Fruit fly (Drosophila melanogaster) whole organism, prepupa: ENCODE measurements around the gene bol.

Source experiments
- Blimp-1 ChIP-seq: fragments of 200-800 bp; sonication (Bioruptor generic); optimal IDR thresholded peaks from 3 replicates; lab custom pipeline; 2017; ENCODE audit warnings: missing biosample characterization, missing genetic modification characterization, mild to moderate bottlenecking, moderate library complexity, missing genetic modification reagents
- CG10631 ChIP-seq: fragments of 200-800 bp; sonication (Bioruptor generic); optimal IDR thresholded peaks from 2 replicates; lab custom pipeline; 2016; ENCODE audit warnings: missing biosample characterization, missing genetic modification characterization
- CG11294 ChIP-seq: fragments of 200-800 bp; sonication (Bioruptor generic); IDR thresholded peaks from 2 replicates; pipeline ENCODE4 v1.3.6; 2022; ENCODE audit warnings: missing biosample characterization, missing genetic modification characterization
- CG11762 ChIP-seq: fragments of 200-800 bp; sonication (Bioruptor generic); optimal IDR thresholded peaks from 3 replicates; lab custom pipeline; 2016; ENCODE audit warnings: missing biosample characterization, missing genetic modification characterization; ENCODE audit not compliant: insufficient read depth
- CG11902 ChIP-seq: fragments of 200-800 bp; sonication (Bioruptor generic); optimal IDR thresholded peaks from 3 replicates; lab custom pipeline; 2016; ENCODE audit warnings: missing biosample characterization, missing genetic modification characterization
- CG15336 ChIP-seq: fragments of 200-800 bp; sonication (Bioruptor generic); IDR thresholded peaks from 2 replicates; pipeline ENCODE4 v1.3.6; 2022; ENCODE audit warnings: missing biosample characterization, missing genetic modification characterization
- CG1621 ChIP-seq: fragments of 200-800 bp; sonication (Bioruptor generic); optimal IDR thresholded peaks from 3 replicates; lab custom pipeline; 2018; ENCODE audit warnings: missing biosample characterization, mild to moderate bottlenecking, missing genetic modification characterization
- CG16779 ChIP-seq: fragments of 200-800 bp; sonication (Bioruptor generic); optimal IDR thresholded peaks from 3 replicates; lab custom pipeline; 2017; ENCODE audit warnings: missing biosample characterization, mild to moderate bottlenecking, missing genetic modification characterization
- CG31627 ChIP-seq: fragments of 200-800 bp; sonication (Bioruptor generic); optimal IDR thresholded peaks from 3 replicates; lab custom pipeline; 2016; ENCODE audit warnings: missing biosample characterization, missing genetic modification characterization
- CG32006 ChIP-seq: fragments of 200-800 bp; sonication (Bioruptor generic); optimal IDR thresholded peaks from 3 replicates; lab custom pipeline; 2017; ENCODE audit warnings: missing biosample characterization, mild to moderate bottlenecking, missing genetic modification characterization
- CG34406 ChIP-seq: fragments of 200-800 bp; sonication (Bioruptor generic); optimal IDR thresholded peaks from 3 replicates; lab custom pipeline; 2016; ENCODE audit warnings: missing biosample characterization, missing genetic modification characterization
- CG3919 ChIP-seq: fragments of 200-800 bp; sonication (Bioruptor generic); optimal IDR thresholded peaks from 3 replicates; lab custom pipeline; 2016; ENCODE audit warnings: missing biosample characterization, missing genetic modification characterization
- CG4318 ChIP-seq: fragments of 200-800 bp; sonication (Bioruptor generic); optimal IDR thresholded peaks from 3 replicates; lab custom pipeline; 2017; ENCODE audit warnings: missing biosample characterization, mild to moderate bottlenecking, missing genetic modification characterization
- CG6276 ChIP-seq: fragments of 200-800 bp; sonication (Bioruptor generic); optimal IDR thresholded peaks from 2 replicates; lab custom pipeline; 2017; ENCODE audit warnings: missing biosample characterization, mild to moderate bottlenecking, missing genetic modification characterization
- CG7368 ChIP-seq: fragments of 200-800 bp; sonication (Bioruptor generic); optimal IDR thresholded peaks from 3 replicates; lab custom pipeline; 2016; ENCODE audit warnings: missing biosample characterization, missing genetic modification characterization
- CG8119 ChIP-seq: fragments of 200-800 bp; sonication (Bioruptor generic); IDR thresholded peaks from 3 replicates; pipeline ENCODE4 v1.3.6; 2022; ENCODE audit warnings: missing biosample characterization, missing genetic modification characterization
- CG8319 ChIP-seq: fragments of 200-800 bp; sonication (Bioruptor generic); optimal IDR thresholded peaks from 3 replicates; lab custom pipeline; 2016; ENCODE audit warnings: missing biosample characterization, missing genetic modification characterization
- Eip75B ChIP-seq: fragments of 200-800 bp; sonication (Bioruptor generic); optimal IDR thresholded peaks from 3 replicates; lab custom pipeline; 2016; ENCODE audit warnings: missing biosample characterization, missing genetic modification characterization
- Eip78C ChIP-seq: fragments of 200-800 bp; sonication (Bioruptor generic); peaks from one replicate; lab custom pipeline; 2016; ENCODE audit warnings: missing biosample characterization, missing genetic modification characterization
- Ets96B ChIP-seq: fragments of 200-800 bp; optimal IDR thresholded peaks from 2 replicates; lab custom pipeline; 2019; ENCODE audit warnings: missing biosample characterization, mild to moderate bottlenecking, missing genetic modification characterization, moderate library complexity
- Hr38 ChIP-seq: sonication (Bioruptor generic); optimal IDR thresholded peaks from 2 replicates; lab custom pipeline; 2016; ENCODE audit warnings: missing biosample characterization, missing genetic modification characterization
- Hr4 ChIP-seq: fragments of 200-800 bp; sonication (Bioruptor generic); optimal IDR thresholded peaks from 3 replicates; lab custom pipeline; 2016; ENCODE audit warnings: missing biosample characterization, missing genetic modification characterization
- OdsH ChIP-seq: fragments of 200-800 bp; sonication (Bioruptor generic); optimal IDR thresholded peaks from 3 replicates; lab custom pipeline; 2016; ENCODE audit warnings: missing biosample characterization, missing genetic modification characterization
- Sox14 ChIP-seq: fragments of 200-800 bp; sonication (Bioruptor generic); optimal IDR thresholded peaks from 3 replicates; lab custom pipeline; 2016; ENCODE audit warnings: missing biosample characterization, missing genetic modification characterization
- Sox15 ChIP-seq: fragments of 200-800 bp; sonication (Bioruptor generic); optimal IDR thresholded peaks from 3 replicates; lab custom pipeline; 2016; ENCODE audit warnings: missing biosample characterization, missing genetic modification characterization
- achi ChIP-seq: fragments of 200-800 bp; sonication (Bioruptor generic); optimal IDR thresholded peaks from 3 replicates; lab custom pipeline; 2016; ENCODE audit warnings: missing biosample characterization, missing genetic modification characterization
- acj6 ChIP-seq: fragments of 200-800 bp; sonication (Bioruptor generic); optimal IDR thresholded peaks from 3 replicates; lab custom pipeline; 2016; ENCODE audit warnings: missing biosample characterization, missing genetic modification characterization
- dac ChIP-seq: fragments of 200-800 bp; sonication (Bioruptor generic); optimal IDR thresholded peaks from 2 replicates; lab custom pipeline; 2017; ENCODE audit warnings: missing biosample characterization, mild to moderate bottlenecking, missing genetic modification characterization
- dsx ChIP-seq: fragments of 200-800 bp; optimal IDR thresholded peaks from 3 replicates; lab custom pipeline; 2019; ENCODE audit warnings: missing biosample characterization, mild to moderate bottlenecking, missing genetic modification characterization, moderate library complexity; ENCODE audit not compliant: poor library complexity, severe bottlenecking
- eg ChIP-seq: fragments of 200-800 bp; sonication (Bioruptor generic); IDR thresholded peaks from 3 replicates; pipeline ENCODE4 v1.3.6; 2022; ENCODE audit warnings: missing biosample characterization, missing genetic modification characterization
- fd59A ChIP-seq: fragments of 200-800 bp; sonication (Bioruptor generic); optimal IDR thresholded peaks from 2 replicates; lab custom pipeline; 2017; ENCODE audit warnings: missing biosample characterization, mild to moderate bottlenecking, missing genetic modification characterization, missing genetic modification reagents
- net ChIP-seq: fragments of 200-800 bp; sonication (Bioruptor generic); optimal IDR thresholded peaks from 3 replicates; lab custom pipeline; 2016; ENCODE audit warnings: missing biosample characterization, missing genetic modification characterization
- pdm3 ChIP-seq: fragments of 200-800 bp; sonication (Bioruptor generic); optimal IDR thresholded peaks from 3 replicates; lab custom pipeline; 2016; ENCODE audit warnings: missing biosample characterization, missing genetic modification characterization
- salr ChIP-seq, 2 experiments: fragments of 200-800 bp; sonication (Bioruptor generic); optimal IDR thresholded peaks; 3 replicates each; lab custom pipeline; 2016 to 2018; ENCODE audit warnings: missing biosample characterization in 2 of 2, missing genetic modification characterization in 2 of 2, mild to moderate bottlenecking in 1 of 2
- svp ChIP-seq: fragments of 200-800 bp; sonication (Bioruptor generic); peaks from one replicate; lab custom pipeline; 2016; ENCODE audit warnings: missing biosample characterization, missing genetic modification characterization
- topi ChIP-seq: fragments of 200-800 bp; sonication (Bioruptor generic); optimal IDR thresholded peaks from 3 replicates; lab custom pipeline; 2016; ENCODE audit warnings: missing biosample characterization, missing genetic modification characterization

The bol gene

DNA sequence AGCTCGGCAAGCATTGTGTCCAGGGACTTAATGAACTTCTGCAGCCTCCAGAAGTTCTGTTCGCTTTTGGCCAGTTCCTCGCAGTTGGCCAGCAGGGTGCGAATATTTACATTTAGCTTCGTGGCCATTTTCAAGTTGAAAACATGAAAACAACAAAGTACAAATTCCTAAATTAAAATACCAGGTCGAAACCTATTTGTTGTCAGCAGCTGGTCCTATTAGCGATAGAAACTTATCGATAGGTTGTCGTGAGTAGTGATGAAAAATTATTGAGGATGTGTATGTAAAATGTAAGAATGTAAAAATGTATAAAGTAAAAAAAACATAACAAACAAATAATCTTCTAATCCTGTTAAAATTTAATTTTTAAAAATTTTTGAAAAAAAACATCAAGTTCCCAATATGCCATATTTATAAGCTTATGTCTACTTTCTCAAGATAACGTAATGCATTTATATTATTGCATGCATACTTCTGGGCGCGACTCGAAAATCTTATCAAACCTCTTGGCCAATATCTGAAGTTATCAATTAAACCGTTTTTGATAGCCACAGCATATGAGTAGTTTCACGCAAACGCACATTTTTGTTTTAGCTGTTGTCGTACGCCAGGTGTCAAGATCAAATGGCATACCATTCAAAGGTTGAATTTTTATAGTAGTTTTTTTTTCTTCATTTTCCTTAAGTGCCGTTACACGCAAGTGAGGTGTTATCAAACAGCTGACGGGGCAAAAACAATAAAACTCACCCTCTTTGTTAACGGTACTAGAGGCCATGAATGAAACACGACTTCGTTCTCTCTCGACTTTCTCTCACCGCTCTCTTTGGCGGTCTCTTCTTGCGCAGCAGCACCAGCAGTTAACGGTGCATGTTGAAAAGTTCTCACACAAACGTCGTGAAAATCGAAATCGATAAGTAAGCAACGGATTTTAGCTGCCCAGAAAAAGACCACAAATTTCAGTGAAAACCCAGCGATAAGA is 3.1 kb upstream of the bol start, which contains the start of the genes Use1 and nwk:
Gene Use1, minus strand, starts transcription at position 206 of the 979 bp plus-strand sequence.
Gene nwk, plus strand, starts transcription at position 885 of the 979 bp plus-strand sequence.
- TF ChIP-seq topi (GFP tag; lab: Kevin White, UChicago) (no peak), svp (peak; percentile 32), Eip78C (peak; percentile 31), Sox14 (GFP tag; lab: Kevin White, UChicago) (peak; percentile 26)

DNA sequence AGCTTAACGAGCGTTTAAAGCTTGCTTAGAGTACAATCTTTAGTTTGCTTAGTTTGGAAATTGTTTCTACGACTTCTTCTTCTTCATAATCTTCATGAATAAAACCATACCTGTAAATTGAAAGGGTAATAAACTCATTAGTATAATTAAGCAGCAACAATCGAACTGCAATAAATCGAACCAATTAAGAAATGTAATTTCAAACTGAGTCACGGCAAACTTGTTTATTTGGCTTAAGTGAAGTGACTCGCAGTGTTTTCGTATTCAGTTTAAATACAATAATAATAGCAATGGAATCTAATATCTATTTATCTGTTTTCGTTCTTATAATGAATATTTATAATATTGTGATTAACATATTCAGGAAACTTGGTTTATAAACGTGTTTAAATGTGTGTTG is 1.6 kb upstream of the bol start:
- no peak for TF ChIP-seq CG6276 (GFP tag; lab: Kevin White, UChicago)
- TF ChIP-seq CG11902 (GFP tag; lab: Kevin White, UChicago): no peak
- no peak for TF ChIP-seq CG1621
- TF ChIP-seq CG4318 (GFP tag; lab: Kevin White, UChicago): no peak
- TF ChIP-seq pdm3: no peak
- TF ChIP-seq CG11762 (GFP tag; lab: Kevin White, UChicago): no peak
- no peak for TF ChIP-seq Ets96B (tag; lab: Kevin White, UChicago)
- TF ChIP-seq CG11294: no peak
- TF ChIP-seq eg: no peak
- TF ChIP-seq Hr38 (GFP tag; lab: Kevin White, UChicago): no peak

DNA sequence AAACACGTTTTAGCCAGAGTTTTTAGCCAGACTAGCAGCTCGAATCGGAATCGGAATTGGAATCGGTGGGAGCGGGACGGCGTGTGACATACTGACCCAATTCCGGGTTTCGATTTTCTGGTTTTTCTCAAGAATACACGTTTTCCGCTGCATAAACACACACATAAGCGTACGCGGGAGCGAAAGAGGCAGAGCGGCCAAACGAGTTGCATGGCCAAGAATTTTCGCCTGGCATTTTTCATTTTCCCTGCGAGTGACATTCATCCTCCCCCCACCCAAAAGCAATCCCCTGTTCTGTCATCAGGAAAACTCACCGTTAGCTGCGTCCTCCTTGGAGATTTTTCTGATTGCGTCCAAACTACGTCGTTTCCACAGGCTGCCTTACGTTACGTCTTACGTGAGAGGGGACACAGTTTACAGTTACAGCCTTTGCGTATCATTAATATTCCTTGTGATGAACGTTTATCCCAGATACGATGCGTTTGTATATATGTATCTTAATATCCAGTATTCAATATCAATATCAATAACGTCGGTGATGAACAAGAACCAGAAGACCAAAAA is 4.5 kb downstream of the bol start:
- TF ChIP-seq CG10631 (GFP tag; lab: Kevin White, UChicago): no peak
- no peak for TF ChIP-seq Blimp-1
- TF ChIP-seq Sox14 (GFP tag; lab: Kevin White, UChicago): no peak
- no peak for TF ChIP-seq CG11762 (GFP tag; lab: Kevin White, UChicago)
- no peak for TF ChIP-seq CG7368 (GFP tag; lab: Kevin White, UChicago)
- TF ChIP-seq CG11294: no peak
- no peak for TF ChIP-seq achi
- no peak for TF ChIP-seq Eip75B (GFP tag; lab: Kevin White, UChicago)
- no peak for TF ChIP-seq CG32006
- no peak for TF ChIP-seq CG8319 (GFP tag; lab: Kevin White, UChicago)
- peak; percentile 8 for TF ChIP-seq Eip78C
- TF ChIP-seq salr (GFP tag; optimal IDR thresholded peaks at IDR 0.05; lab: Kevin White, UChicago): no peak
- TF ChIP-seq Sox15 (GFP tag; lab: Kevin White, UChicago): no peak
- TF ChIP-seq eg: 0 out of 3 replicates have a peak, but pooled peaks have one; percentile 33
- TF ChIP-seq CG4318 (GFP tag; lab: Kevin White, UChicago): no peak
- no peak for TF ChIP-seq CG3919 (GFP tag; lab: Kevin White, UChicago)
- TF ChIP-seq Hr38 (GFP tag; lab: Kevin White, UChicago): no peak

DNA sequence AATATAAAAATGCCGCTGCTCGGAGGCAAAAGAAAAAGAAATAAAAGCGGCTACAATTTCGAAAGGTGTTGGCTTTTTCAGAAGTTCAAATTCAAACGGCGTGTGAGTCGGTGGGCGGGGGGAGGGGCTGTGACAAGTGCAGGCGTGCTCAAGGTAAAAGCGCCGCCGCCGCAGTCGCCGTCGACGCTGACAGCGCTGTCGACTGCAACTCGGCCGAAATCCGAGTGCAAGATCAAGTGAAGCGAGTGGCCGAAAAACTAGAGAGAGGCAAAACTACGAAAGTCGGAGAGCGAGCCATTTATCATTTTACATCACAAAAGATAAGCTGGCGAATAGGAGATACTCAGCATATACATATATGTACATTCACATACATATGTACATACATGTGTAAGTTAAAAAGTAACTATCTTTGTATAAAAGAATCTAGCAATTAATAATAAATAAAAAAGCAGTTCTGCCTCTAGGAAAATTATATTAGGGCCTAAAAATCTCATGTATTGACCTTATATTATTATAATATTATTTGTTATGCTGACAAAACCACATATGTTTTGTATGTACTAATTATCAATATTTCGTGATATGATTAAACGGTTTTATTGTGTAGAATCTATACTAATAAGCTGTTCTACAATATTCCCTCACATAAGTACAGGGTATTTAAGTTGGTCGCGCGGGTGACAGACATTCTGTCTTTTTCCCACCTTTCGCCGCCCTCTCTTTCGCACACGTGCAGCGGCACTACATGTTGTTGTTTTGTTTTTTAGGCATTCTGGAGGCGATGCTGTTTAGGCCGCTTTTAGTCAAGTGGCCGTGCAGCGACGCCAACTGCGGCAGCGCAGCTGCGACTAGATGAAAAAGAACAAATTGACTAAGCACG is 5.3 kb downstream of the bol start:
- TF ChIP-seq achi: peak; percentile 44
- TF ChIP-seq Hr4 (GFP tag; lab: Kevin White, UChicago): peak; percentile 49
- peak; percentile 9 for TF ChIP-seq acj6 (GFP tag; lab: Kevin White, UChicago)
- peak; percentile 85 for TF ChIP-seq CG32006
- TF ChIP-seq dsx (GFP tag; lab: Kevin White, UChicago): peak; percentile 5
- peak; percentile 22 for TF ChIP-seq Ets96B (tag; lab: Kevin White, UChicago)
- TF ChIP-seq CG4318 (GFP tag; lab: Kevin White, UChicago): peak; percentile 63
- TF ChIP-seq CG8119 (GFP tag; lab: Robert Waterston, UW): peak; percentile 56; the same call in 2 of the 3 replicates
- TF ChIP-seq CG16779 (tag; lab: Kevin White, UChicago): no peak
- peak; percentile 52 for TF ChIP-seq net
- TF ChIP-seq fd59A (GFP tag; lab: Kevin White, UChicago): peak; percentile 20
- TF ChIP-seq OdsH (GFP tag; lab: Kevin White, UChicago): peak; percentile 58
- peak; percentile 15 for TF ChIP-seq CG34406 (GFP tag; lab: Kevin White, UChicago)
- no peak for TF ChIP-seq Hr38 (GFP tag; lab: Kevin White, UChicago)
- peak; percentile 32 for TF ChIP-seq CG10631 (GFP tag; lab: Kevin White, UChicago)
- no peak for TF ChIP-seq dac
- TF ChIP-seq CG6276 (GFP tag; lab: Kevin White, UChicago): peak; percentile 71
- peak; percentile 38 for TF ChIP-seq pdm3
- TF ChIP-seq Sox14 (GFP tag; lab: Kevin White, UChicago): no peak
- TF ChIP-seq CG15336 (GFP tag; lab: Robert Waterston, UW): peak; percentile 46; the same call in 1 of the 2 replicates
- TF ChIP-seq CG3919 (GFP tag; lab: Kevin White, UChicago): peak; percentile 12
- TF ChIP-seq CG31627 (GFP tag; lab: Kevin White, UChicago): no peak
- TF ChIP-seq Eip78C: peak; percentile 64
- peak in 1 of 2 experiments; percentile 66 for TF ChIP-seq salr (GFP tag; optimal IDR thresholded peaks at IDR 0.05; lab: Kevin White, UChicago)
